Worm (Caenorhabditis elegans) whole organism, early embryonic: ENCODE measurements around the gene gln-1.

ENCODE experiments used
- ama-1 ChIP-seq: fragments of 150-350 bp; optimal IDR thresholded peaks from 2 replicates; lab custom pipeline; 2014
- ceh-13 ChIP-seq: fragments of 200-800 bp; sonication (Bioruptor generic); optimal IDR thresholded peaks from 2 replicates; lab custom pipeline; 2018; ENCODE audit warnings: mild to moderate bottlenecking, missing genetic modification characterization, missing compliant biosample characterization
- ets-7 ChIP-seq: sonication (generic microtip); optimal IDR thresholded peaks from 2 replicates; lab custom pipeline; 2016; ENCODE audit warnings: missing genotype, missing genetic modification characterization, missing compliant biosample characterization
- hnd-1 ChIP-seq: sonication (generic microtip); optimal IDR thresholded peaks from 2 replicates; lab custom pipeline; 2016; ENCODE audit warnings: missing genetic modification characterization, missing compliant biosample characterization
- pes-1 ChIP-seq: fragments of 200-800 bp; sonication (Bioruptor generic); IDR thresholded peaks from 2 replicates; pipeline ENCODE4 v1.3.6; 2022; ENCODE audit warnings: missing genetic modification reagents, missing genetic modification characterization, missing compliant biosample characterization
- sea-1 ChIP-seq: fragments of 200-800 bp; sonication (Bioruptor generic); conservative IDR thresholded peaks from 2 replicates; pipeline ENCODE4 v1.3.6; 2022; ENCODE audit warnings: missing genetic modification characterization, missing compliant biosample characterization
- tbx-11 ChIP-seq: fragments of 200-800 bp; sonication (Bioruptor generic); IDR thresholded peaks from 2 replicates; pipeline ENCODE4 v1.3.6; 2022; ENCODE audit warnings: missing genetic modification characterization, missing compliant biosample characterization

DNA sequence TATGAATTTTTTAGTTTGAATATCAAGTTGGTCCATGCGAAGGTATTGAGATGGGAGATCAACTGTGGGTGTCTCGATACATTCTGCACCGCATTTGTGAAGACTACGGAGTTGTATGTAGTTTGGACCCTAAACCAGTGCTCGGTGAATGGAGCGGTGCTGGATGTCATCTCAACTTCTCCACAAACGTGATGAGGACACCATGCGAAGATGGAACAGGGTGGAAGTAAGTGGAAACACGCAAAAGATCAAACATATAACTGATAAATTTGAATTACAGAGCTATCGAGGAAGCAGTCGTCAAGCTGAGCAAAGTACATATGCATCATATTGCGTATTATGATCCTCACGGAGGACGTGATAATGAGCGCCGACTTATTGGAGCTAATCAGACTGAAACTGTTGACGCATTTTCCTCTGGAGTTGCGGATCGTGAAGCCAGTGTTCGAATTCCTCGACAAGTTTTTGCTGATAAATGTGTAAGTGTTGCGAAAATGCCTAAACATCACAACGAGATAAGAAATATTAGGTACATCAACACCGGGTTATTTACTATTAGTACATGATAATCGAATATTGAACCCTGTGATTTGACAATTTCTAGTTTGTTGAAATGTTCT, 1.2 kb downstream of the gln-1 start:
- no peak for TF ChIP-seq ama-1 (lab: Kevin White, UChicago)
- TF ChIP-seq ets-7, result no peak
- no peak for TF ChIP-seq tbx-11 (GFP tag; lab: Robert Waterston, UW)
- no peak for TF ChIP-seq hnd-1 (tag; lab: Kevin White, UChicago)
- TF ChIP-seq pes-1 (GFP tag; lab: Robert Waterston, UW), result no peak
- TF ChIP-seq sea-1 (GFP tag; lab: Robert Waterston, UW), result no peak
- TF ChIP-seq ceh-13 (GFP tag; lab: Kevin White, UChicago), result no peak
